Worm (Caenorhabditis elegans) whole organism, dauer: Measurements from ENCODE around the gene natc-1.

Experiments
- unc-62 ChIP-seq: sonication (generic microtip); optimal IDR thresholded peaks from 2 replicates; lab custom pipeline; 2017; ENCODE audit warnings: missing biosample characterization, missing genetic modification reagents, missing genetic modification characterization

natc-1 gene

DNA sequence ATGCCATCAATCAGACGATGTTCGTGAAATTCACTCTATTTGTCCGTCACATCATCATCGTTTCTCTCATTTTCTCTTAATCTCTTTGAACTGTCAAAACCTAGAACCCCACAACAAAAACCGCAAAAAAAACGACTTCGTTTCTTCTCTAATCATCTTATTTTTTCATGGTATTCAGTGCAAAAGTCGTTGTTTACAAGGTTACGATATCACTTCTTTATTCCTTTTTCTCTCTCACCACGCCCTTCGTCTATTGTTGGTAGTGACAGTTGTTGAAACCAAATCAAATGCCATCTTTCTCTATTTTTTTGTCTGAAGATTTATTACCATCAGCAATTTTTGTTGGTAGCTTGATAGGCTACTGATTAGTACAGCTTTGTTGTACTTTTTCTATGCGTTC, 12.9 kb upstream of the natc-1 start:
- TF ChIP-seq unc-62 (GFP tag; lab: Kevin White, UChicago): no peak

DNA sequence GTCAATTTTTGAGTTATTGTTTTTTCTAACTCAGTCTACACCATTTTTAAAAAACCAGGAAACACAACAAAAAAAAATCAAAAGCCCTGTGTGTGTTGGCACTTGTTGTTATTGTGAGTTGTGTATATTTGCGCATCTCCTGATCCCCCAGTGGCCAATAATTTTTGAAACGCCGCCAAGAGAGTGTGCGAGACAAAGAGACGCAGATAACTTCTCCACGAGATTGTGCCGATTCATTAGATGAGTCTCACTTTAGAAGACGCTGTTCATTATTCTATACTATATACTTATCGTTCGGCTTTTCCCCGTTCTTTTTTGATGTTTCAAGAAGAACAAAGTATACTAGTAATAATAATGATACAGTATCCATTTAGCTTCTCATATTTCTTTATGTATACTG, 11.5 kb upstream of the natc-1 start:
- no peak for TF ChIP-seq unc-62 (GFP tag; lab: Kevin White, UChicago)

DNA sequence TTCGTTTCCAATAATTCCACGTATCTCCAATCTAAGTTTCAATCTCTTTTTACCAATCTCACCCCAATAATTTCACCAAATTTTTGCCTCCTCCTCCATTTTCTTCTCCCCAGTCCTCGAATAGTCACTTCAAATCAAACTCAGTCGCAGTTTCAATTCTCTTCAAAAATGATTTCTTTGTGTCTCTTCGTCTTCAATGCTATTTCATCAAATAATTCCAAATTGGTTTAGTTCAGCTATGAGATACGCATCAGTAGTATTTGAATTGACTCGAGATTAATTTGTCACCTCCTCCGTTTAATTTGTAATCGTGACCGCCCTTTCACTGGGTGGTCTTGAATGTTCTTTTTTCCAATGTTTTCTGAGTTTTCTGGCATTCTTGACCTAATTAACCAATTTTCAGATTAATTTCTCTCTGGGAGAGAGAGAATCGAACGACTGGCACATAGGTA, 7.1 kb upstream of the natc-1 start, which contains the start of gene T23B12.11:
Gene T23B12.11 (plus strand): TSS at position 402 of the 452 bp plus-strand sequence.
- no peak for TF ChIP-seq unc-62 (GFP tag; lab: Kevin White, UChicago)

DNA sequence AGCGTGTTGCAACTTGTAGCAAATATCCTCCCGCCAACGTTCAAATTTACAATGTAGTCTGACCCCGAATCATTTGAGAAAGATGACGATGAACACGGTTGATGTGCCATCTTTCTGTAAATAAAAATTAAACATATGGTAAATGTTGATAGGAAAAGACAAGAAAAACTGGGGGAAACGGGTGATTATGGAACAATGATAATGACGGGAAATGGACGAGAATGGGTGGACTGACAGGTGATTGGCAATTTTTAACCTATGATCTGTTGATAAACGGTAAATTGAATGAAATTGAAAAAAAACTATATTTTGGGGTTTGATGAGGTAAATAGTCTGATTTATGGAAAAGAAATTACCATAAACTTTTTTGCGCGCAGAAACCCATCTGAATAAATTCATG, 1.9 kb upstream of the natc-1 start, which contains the start of gene T23B12.6:
Gene T23B12.6 (minus strand): TSS at position 114 of the 400 bp plus-strand sequence.
- no peak for TF ChIP-seq unc-62 (GFP tag; lab: Kevin White, UChicago)

DNA sequence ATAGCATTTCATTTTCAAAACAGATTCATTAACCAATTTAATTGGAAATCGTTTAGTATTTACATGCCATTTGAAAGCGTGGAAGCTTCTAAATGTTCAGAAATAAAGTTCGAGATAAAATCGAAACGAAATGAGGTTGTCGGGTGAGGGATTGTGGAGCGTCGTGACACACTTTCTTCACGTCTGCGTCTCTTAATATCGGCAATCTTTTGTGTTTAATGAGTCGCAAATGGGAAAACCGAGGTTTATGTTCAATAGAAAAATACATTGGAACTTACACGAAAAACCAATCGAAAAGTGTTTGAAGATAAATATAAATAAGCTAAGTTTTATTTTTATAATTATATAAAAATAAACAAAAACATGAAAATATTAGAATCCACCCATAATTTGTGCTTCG, 1.4 kb upstream of the natc-1 start:
- TF ChIP-seq unc-62 (GFP tag; lab: Kevin White, UChicago): no peak

DNA sequence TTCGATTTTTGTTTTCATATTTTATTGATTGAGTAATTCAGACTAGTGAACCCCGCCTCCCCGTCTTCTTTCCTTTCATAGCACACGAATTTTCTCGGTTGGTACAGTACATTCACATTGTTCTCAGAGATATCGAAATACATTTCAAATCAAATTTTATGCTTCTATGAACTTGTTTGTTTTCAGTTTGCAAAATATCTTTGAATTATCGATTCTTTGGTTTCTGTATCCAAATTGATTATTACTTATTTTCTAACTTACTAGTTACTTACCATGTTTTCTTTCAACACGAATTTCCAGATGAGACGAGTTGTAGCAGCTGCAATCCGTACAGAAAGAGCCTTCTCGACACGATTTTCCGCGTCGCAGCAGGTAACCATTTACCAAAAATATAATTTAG, 3.2 kb downstream of the natc-1 start, which contains the start of gene mrps-2:
Gene mrps-2 (plus strand): TSS at position 301 of the 400 bp plus-strand sequence.
- no peak for TF ChIP-seq unc-62 (GFP tag; lab: Kevin White, UChicago)

DNA sequence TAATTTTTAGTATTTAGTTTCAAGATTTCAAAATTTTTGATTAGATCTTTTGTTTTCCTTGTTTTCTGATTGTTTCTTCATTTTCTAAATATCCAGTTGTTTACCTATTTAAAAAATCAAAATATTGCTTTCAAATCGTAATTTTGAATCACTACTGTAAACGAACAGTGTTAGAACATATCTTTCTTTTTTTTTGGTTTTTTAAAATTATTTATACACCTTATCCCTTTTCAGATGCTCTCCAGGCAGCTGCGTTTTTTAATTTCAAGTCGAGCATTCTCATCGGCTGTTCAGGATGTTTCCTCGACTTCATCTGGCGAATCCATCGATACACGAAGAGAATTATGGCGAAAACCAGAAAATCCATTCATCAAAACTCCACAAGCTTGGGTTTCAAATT, 4.9 kb downstream of the natc-1 start, which contains the start of gene mrpl-4:
Gene mrpl-4 (plus strand): TSS at position 235 of the 400 bp plus-strand sequence.
- TF ChIP-seq unc-62 (GFP tag; lab: Kevin White, UChicago): no peak

DNA sequence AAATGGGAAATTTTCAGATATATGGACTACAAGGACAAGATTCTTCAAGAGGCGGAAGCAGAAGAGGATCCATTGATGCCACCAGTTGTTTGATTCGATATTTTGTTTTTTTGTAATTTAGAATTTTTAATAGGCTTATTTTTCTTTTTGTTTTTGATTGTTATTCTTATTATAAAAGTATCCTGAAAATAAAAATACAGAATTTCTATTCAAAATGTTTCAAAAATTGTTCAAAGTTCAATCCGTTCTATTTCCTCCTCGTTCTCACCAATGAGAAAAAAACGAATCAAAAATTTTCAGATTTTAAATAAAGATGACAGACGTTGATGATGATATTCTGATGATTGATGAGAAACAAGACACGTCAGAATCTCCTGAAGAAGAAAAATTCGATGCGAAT, 6.6 kb downstream of the natc-1 start, which contains the start of gene phf-30:
Gene phf-30 (plus strand): TSS at position 301 of the 400 bp plus-strand sequence.
- no peak for TF ChIP-seq unc-62 (GFP tag; lab: Kevin White, UChicago)

DNA sequence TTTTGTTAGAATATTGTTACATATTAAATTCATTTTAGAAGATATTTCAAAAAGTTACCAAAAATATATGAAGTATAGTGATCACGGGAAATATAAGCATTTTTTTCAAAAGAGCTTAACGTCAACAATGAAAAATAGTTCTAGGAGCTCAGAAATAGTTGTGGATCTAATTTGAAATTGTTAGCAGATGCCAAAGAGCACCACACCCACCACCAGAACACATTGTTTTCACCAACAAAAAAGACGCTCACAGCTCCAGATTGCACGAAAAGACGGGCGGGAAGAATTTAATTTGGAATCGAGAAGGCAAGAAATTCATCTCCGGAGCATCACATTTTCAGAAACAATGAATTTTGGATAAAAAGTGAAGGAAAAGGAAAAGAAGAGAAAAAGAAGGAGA, 8.7 kb downstream of the natc-1 start, which contains the start of gene gplb-1:
Gene gplb-1 (minus strand): TSS at position 337 of the 400 bp plus-strand sequence.
- TF ChIP-seq unc-62 (GFP tag; lab: Kevin White, UChicago): no peak

DNA sequence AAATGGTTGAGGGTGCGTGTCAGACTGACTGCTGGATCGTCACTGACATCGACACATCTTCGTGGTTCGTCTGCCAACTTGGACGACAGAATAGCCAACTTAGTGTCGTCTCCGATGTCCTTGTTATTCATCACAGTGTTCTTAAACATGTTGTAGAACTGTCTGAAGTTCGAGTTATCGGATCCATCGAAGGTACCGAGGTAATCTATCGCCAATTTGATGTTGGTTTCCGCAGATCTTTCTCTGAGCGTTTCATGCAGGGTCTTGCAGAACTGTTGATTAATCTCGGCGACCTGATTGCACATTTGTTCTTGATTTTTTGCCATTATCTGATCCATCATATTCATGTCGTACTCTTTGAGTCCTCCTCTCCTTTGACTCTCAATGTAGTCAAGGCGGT, 19.1 kb downstream of the natc-1 start:
- TF ChIP-seq unc-62 (GFP tag; lab: Kevin White, UChicago): no peak

DNA sequence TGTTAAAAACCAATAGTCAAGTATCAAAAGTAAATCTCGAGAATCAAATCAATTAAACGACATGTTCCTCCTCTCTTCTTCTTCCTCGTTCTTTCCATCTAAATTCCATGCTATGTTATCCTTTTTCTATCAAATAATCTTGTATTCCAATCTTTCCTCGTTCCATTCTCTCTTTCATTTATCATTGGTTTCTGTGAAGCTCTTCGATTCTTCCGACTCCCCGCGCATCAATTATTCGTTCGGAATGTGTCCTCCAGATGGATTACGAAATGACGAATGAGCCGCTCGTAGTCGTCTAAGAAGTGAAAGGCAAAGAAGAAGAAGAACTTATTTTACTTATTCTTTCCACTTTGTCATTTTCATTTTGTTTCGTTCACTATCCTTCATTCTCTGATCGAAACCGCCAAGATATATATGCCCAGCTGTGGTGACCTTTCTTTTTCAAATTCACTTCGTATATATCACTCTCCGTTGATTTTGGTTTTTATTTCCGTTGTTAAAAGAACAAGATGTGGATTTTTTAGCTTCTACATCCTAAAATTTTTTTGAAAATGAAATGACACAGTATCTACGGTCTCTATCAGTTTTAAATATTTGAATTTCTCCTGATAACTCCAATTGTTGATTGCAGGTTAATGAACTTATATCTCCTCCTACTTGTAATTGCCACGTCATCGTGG, 32.2 kb downstream of the natc-1 start, which contains the start of gene pxn-1:
Gene pxn-1 (plus strand): TSS at position 630 of the 680 bp plus-strand sequence.
- no peak for TF ChIP-seq unc-62 (GFP tag; lab: Kevin White, UChicago)

DNA sequence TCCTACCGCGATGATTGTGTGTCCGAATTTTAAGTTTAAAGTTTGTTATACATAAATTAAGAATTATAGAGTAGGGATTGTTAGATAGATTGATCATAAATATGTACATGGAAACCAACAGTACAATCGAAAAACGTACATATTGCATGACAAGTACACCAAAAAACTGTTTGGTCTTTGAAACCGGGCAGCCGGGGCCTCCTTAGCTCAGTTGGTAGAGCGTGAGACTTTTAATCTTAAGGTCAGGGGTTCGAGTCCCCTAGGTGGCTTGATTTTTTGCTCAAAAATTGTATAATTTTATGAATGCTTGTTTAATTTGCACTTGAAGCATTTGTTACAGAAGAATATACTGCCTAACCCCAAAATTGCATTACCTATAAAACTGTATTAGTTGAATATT, 32.9 kb downstream of the natc-1 start:
- no peak for TF ChIP-seq unc-62 (GFP tag; lab: Kevin White, UChicago)

DNA sequence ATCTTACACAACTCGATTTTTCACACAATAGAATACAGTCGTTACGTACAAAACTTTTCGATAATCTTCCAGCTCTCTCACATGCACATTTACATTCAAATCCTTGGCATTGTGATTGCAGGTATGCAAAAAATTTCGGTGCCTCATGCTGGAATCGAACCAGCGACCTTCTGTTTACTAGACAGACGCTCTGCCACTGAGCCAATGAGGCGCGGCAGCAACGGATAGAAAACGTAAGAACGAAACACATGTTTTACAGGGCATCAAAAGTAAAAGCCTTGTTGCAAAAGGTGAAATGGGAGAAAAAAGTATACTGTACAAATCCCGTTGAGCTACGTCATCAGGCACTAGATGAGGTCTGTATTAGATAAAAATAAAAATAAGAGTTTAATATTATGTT, 33.8 kb downstream of the natc-1 start:
- no peak for TF ChIP-seq unc-62 (GFP tag; lab: Kevin White, UChicago)

DNA sequence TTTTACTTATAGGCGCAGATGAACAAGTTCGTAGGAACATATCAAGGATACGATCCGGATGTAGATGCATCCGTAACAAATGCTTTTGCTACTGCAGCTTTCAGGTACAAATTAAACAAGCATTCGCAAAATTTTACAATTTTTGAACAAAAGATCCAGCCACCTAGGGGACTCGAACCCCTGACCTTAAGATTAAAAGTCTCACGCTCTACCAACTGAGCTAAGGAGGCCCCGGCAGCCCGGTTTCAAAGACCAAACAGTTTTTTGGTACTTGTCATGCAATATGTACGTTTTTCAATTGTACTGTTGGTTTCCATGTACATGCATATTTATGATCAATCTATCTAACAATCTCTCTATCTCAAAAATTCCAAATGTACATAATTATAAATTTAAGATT, 37.2 kb downstream of the natc-1 start:
- no peak for TF ChIP-seq unc-62 (GFP tag; lab: Kevin White, UChicago)

DNA sequence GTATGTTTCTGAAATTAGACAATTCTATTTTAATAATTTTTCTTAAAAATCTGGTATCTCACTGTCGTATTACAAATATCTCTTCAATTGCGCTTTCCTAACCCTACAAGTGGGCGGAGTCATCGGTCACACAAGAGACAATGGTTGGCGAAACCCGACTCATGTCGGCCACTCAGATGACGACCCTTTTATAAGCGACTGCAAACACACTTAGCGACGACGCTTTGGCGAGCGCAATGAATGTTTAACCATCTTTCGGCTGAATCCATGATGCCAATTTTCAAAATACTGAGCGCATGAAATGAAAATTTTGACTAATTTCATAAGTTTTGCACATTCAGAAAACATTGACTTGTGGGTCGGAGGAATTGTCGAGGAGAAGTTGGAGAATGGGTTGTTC, 38.2 kb downstream of the natc-1 start:
- TF ChIP-seq unc-62 (GFP tag; lab: Kevin White, UChicago): no peak

DNA sequence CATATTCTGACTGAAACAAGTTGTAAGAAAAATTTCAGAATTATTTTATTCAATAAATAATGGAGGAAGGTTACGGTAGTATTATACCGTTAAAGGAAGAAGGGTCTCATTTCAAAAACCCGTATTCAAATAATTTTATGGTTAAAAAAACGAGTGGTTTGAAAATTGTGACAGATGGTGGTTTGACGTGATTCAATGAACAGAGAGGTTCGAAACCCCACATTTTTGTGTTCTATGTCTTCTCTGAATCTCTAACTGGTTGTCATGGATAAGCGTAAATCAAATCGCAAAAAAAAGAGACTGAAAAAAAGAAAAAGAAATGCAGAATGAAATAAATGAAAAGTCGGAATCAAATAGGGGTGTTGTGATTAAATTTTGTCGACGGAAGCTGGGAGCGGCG, 45.2 kb downstream of the natc-1 start, which contains the start of gene ZK994.6:
Gene ZK994.6 (minus strand): TSS at position 101 of the 400 bp plus-strand sequence.
- TF ChIP-seq unc-62 (GFP tag; lab: Kevin White, UChicago): no peak

DNA sequence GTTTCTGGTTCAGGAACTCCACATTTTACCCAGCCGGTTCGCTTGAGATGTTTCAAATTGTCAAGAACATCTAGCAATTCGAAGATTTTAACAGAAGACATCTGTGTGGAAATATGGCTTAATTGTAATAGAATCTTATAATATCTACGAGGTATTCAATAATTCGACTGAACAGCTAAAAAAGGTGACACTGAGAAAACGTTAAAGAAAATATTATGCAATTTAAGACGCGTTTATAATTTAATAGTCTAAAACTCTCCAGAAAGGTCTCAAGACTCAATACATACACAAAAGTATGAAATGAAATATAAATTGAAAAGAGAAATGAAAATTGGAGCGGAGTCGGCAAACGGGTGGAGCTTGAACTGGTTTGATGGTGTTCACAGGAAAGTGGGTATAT, 51.2 kb downstream of the natc-1 start, which contains the start of gene F45F2.9:
Gene F45F2.9 (minus strand): TSS at position 101 of the 400 bp plus-strand sequence.
- TF ChIP-seq unc-62 (GFP tag; lab: Kevin White, UChicago): no peak
